Worm (Caenorhabditis elegans) whole organism, dauer: ENCODE results near the gene dnj-26.

Experiments
- unc-62 ChIP-seq: sonication (generic microtip); optimal IDR thresholded peaks from 2 replicates; lab custom pipeline; 2017; ENCODE audit warnings: missing biosample characterization, missing genetic modification reagents, missing genetic modification characterization

The dnj-26 gene

ce11 chrIV:12259161-12259870, 6.8 kb upstream of the dnj-26 start, which contains the start of gene Y39C12A.9:
Y39C12A.9 (minus strand) TSS chrIV:12259211.
- no peak for TF ChIP-seq unc-62 (GFP tag; lab: Kevin White, UChicago)

- no peak for TF ChIP-seq unc-62 (GFP tag; lab: Kevin White, UChicago)
Measured at ce11 chrIV:12244706-12245105, 7.8 kb downstream of the dnj-26 start, which contains the start of gene sre-15. sre-15 (minus strand) TSS chrIV:12244806.

- no peak for TF ChIP-seq unc-62 (GFP tag; lab: Kevin White, UChicago)
Measured at ce11 chrIV:12238851-12239250, 13.6 kb downstream of the dnj-26 start, which contains the start of gene sre-19. sre-19 (minus strand) TSS chrIV:12238951.

ce11 chrIV:12236011-12236410, 16.5 kb downstream of the dnj-26 start, which contains the start of gene sre-16:
sre-16 (minus strand) TSS chrIV:12236111.
- no peak for TF ChIP-seq unc-62 (GFP tag; lab: Kevin White, UChicago)

DNA sequence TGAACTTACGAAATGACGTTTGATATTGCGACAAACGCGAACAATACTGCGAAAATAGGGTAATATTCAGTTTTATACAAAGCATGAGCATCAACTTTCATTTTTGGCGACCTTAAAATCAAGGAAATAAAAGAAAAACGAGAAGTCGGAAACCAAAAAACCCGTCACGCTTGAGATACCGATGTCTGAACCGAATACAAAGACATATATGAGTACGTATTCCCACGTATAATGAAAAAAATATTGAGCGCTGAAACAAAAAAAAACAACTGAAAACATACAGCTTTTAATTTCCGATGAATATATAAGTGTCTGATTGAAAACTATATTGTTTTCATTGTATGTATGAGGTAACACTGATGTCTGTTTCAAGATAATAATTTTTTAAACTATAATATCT, 22.8 kb downstream of the dnj-26 start, which contains the start of gene sre-18:
Gene sre-18 (minus strand): TSS at position 101 of the 400 bp plus-strand sequence.
- no peak for TF ChIP-seq unc-62 (GFP tag; lab: Kevin White, UChicago)

DNA sequence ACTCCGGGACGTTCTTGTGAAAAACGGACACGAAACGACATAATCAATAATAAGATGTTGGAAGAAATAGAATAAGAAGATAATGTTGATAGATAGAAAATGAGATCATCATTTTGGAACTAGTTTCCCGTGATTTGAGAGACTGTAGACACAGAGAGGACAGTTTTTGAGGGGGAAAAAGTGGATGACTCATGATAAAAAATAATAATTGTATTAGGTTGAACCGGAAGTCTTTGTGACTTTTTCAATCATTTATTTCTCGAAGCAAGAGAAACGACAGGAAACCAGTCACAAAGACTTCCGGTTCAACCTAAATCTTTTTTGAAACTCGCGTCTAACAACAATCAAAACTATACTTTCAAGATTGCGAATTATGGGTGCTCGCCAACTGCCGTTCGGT, 25.5 kb downstream of the dnj-26 start, which contains the start of gene mlt-3:
Gene mlt-3 (minus strand): TSS at position 101 of the 400 bp plus-strand sequence.
- TF ChIP-seq unc-62 (GFP tag; lab: Kevin White, UChicago) = no peak

DNA sequence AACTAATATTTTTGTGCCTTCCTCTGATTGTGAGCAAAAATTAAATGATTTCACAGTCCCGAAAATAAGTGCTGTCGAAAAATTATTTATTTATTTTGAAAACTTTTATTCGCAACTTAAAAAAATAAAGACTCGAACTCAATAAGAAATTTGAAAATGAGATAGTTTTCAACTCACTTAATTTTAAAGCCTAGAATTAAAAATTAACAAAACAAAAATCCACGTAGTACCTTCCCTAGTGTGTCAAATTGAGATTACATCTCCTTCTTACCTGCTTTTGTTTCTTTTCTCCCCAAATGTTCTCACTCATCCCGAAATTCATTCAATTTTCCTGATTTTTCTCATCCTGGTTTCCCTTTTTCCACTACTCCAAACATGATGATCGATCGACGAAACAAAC, 33.2 kb downstream of the dnj-26 start, which contains the start of gene F35G2.5:
Gene F35G2.5 (plus strand): TSS at position 301 of the 400 bp plus-strand sequence.
- no peak for TF ChIP-seq unc-62 (GFP tag; lab: Kevin White, UChicago)

ce11 chrIV:12218253-12218652, 34.2 kb downstream of the dnj-26 start:
- no peak for TF ChIP-seq unc-62 (GFP tag; lab: Kevin White, UChicago)

DNA sequence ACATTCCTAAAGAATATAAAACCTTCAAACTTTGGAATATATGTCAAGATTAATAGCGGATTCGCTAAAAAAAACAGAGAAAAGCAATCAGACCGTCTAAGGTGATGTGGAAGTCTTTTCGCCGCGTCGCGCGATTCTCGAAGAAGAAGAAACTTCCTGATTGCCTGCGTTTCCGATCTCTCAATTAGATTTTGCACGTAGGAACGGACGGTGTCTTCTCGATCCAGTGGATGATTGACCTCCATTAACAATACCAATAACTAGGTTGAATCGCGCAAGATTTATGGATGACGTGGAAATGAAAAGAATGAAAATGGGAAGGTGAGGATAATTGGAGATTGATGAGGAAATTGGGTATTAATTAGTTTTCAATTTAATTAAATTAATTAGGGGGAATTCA, 35.3 kb downstream of the dnj-26 start:
- no peak for TF ChIP-seq unc-62 (GFP tag; lab: Kevin White, UChicago)

DNA sequence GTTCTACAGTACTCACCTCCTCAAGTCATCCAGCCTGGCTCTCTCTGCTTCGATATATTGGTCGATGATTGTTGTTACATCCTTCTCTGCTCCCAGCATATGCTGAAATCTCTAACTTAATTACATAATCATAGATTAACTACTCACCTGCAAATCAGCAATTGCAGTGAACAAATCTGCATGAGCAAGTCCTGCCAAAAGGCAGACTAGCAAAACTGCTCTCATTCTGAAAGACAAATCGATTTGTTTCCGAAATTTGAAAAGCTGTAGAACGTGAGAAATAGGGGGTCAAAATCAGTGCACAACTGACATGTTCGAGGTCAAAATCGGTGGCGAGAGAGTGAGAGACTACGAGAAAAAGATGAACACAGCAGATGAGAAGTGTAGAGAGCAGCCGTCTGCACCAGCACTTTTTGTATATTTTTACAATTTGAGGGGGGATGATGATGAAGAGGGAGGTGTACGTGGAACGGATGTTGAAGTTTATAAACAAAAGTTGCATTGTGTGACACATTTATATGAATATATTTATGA, 36.6 kb downstream of the dnj-26 start, which contains the start of gene phy-2:
Gene phy-2 (minus strand): TSS at position 226 of the 534 bp plus-strand sequence.
- TF ChIP-seq unc-62 (GFP tag; lab: Kevin White, UChicago) = no peak

DNA sequence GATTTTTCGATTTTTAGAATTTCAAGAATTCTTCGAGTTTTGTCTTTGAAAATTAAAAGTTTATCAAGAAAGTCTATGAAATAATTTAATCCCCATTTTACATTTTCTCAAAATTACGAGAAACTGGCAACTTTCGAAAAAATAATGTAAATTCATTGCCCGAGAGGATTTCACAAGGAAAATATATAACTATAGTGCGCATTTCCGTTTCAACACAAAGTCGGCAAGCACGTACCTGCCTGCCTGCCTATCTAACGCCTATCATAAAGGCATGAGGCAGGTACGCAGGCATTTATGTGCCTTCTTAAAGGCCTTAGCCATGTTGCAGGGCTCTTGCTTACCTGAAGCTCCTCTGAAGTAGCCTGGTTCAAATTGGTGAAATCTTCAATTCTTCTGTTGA, 39.7 kb downstream of the dnj-26 start:
- TF ChIP-seq unc-62 (GFP tag; lab: Kevin White, UChicago) = no peak

ce11 chrIV:12211292-12211691, 41.2 kb downstream of the dnj-26 start:
- no peak for TF ChIP-seq unc-62 (GFP tag; lab: Kevin White, UChicago)

DNA sequence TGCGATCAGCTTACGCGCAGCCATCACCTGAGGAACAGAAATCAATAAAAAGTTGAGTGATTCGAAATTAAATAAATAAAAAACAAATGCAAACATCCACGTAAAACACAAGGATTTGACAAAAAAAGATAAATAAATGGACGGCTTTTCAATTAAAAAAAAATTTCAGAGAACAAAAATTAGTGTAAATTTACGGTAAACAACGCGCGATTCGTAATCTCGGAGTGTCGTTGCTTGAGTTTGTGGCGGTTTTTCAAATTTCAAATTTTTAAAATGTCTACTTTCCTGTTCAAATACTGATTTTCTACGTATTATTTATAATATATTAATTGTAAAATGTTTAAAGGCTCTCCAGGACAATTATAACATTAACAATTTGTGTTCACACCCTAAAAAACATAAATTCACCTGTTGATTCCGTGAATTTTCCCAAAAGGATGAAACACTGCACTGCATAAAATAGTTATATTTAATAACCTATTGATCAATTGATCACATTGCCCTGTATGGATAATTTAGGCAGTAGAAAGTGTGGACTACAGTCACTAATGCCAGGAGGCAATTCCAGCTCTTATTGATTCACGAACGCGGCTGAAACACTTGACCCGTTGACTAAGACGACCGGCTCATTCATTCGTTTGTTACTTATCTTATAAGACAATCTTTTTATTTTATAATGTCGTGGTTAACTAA, 43.3 kb downstream of the dnj-26 start, which contains the start of the genes marb-1 and F35G2.3:
Gene marb-1 (minus strand): TSS at position 27 of the 693 bp plus-strand sequence.
Gene F35G2.3 (plus strand): TSS at position 643 of the 693 bp plus-strand sequence.
- TF ChIP-seq unc-62 (GFP tag; lab: Kevin White, UChicago) = no peak

DNA sequence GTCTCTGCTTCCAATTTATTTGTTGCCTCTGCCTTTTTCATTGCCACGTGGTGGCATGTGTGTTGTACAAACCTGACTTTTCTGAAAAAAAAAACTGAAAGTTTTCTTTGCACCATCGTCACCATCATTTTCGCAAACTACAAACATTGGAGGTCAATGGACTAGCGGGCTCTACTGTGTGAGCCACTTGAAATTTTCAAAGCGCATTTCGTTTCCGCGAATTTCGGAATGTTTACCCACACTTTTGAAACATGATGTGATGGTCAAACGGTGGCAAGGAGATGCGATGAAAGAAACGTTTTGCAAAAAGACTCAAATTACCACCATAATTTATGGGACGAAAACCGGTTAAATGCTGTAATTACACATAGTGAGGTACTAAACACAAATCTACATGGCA, 44.6 kb downstream of the dnj-26 start:
- no peak for TF ChIP-seq unc-62 (GFP tag; lab: Kevin White, UChicago)

- no peak for TF ChIP-seq unc-62 (GFP tag; lab: Kevin White, UChicago)
Measured at ce11 chrIV:12207454-12207853, 45.0 kb downstream of the dnj-26 start.

DNA sequence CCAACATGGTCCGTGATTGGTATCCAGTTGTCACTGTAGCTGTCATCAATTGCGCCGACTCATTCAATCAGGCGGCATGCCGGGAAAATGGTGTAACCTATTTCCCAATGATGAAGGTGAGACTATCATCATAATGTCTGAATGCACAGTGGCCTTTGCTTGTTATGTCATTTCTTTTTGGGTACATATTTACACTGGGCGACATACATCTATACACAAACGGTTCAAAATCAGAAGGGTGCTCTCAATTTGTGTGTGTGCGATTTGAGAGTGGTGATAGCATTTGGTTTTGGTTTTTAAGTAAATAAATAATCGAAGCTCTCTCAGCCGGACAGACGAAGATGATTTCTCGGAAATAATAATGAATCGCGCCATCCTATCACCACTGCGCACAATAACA, 48.5 kb downstream of the dnj-26 start:
- no peak for TF ChIP-seq unc-62 (GFP tag; lab: Kevin White, UChicago)
